Fruit fly (Drosophila melanogaster) whole organism, wandering third instar larva: ENCODE results near the gene CG4789.

Experiments used
- CG9705 ChIP-seq: fragments of 200-800 bp; sonication (Bioruptor generic); optimal IDR thresholded peaks from 2 replicates; lab custom pipeline; 2018; ENCODE audit warnings: missing biosample characterization, mild to moderate bottlenecking, missing genetic modification characterization
- Jra ChIP-seq: sonication (Bioruptor generic); optimal IDR thresholded peaks from 2 replicates; lab custom pipeline; 2016; ENCODE audit warnings: missing biosample characterization, missing genetic modification characterization
- dsf ChIP-seq: sonication (Bioruptor generic); optimal IDR thresholded peaks from 2 replicates; lab custom pipeline; 2016; ENCODE audit warnings: missing biosample characterization, missing genetic modification characterization, borderline replicate concordance
- usp ChIP-seq: fragments of >200 bp; optimal IDR thresholded peaks from 2 replicates; lab custom pipeline; 2017; ENCODE audit warnings: missing biosample characterization, missing genetic modification characterization

DNA sequence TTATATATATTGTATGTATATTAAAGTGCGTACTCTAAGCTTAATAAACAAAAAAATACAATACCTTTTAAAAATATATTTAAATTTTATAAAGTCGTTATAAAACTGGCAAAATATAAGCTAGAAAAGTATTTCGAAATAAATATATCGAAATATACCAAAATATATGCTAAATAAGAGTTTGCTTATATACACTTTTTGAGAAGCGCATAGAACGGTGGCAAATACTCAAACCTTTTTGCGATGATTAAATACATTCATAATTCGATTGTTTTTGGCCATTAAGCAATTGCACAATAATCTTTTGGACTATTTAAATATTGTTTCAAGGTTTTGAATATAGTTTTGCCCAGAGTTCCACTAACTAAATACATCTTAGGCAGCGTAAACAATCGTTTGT lies 8.4 kb downstream of the CG4789 start:
- no peak for TF ChIP-seq dsf
- TF ChIP-seq Jra (GFP tag; lab: Kevin White, UChicago): no peak
- no peak for TF ChIP-seq CG9705
- no peak for TF ChIP-seq usp (GFP tag; lab: Kevin White, UChicago)
